Worm (Caenorhabditis elegans) whole organism, L4 larva: ENCODE measurements around the gene ceh-88.

Experiments
- F10B5.3 ChIP-seq: sonication (generic microtip); optimal IDR thresholded peaks from 2 replicates; lab custom pipeline; 2016; ENCODE audit warnings: mild to moderate bottlenecking, missing genetic modification characterization, missing compliant biosample characterization
- F37D6.2 ChIP-seq: sonication (generic microtip); optimal IDR thresholded peaks from 2 replicates; lab custom pipeline; 2016; ENCODE audit warnings: mild to moderate bottlenecking, missing genetic modification characterization, missing compliant biosample characterization
- R02D3.7 ChIP-seq: fragments of 150-350 bp; sonication (generic microtip); optimal IDR thresholded peaks from 3 replicates; lab custom pipeline; 2014; ENCODE audit warnings: missing biosample characterization, missing genetic modification characterization
- T26A8.4 ChIP-seq: fragments of 200-800 bp; sonication (Bioruptor generic); IDR thresholded peaks from 2 replicates; pipeline ENCODE4 v1.3.6; 2022; ENCODE audit warnings: missing genetic modification characterization, missing compliant biosample characterization
- Y105C5A.15 ChIP-seq: fragments of 200-800 bp; sonication (Bioruptor generic); IDR thresholded peaks from 2 replicates; pipeline ENCODE4 v1.3.6; 2022; ENCODE audit warnings: missing genetic modification characterization, missing compliant biosample characterization
- Y48G9A.11 ChIP-seq: fragments of 200-800 bp; sonication (Bioruptor generic); IDR thresholded peaks from 2 replicates; pipeline ENCODE4 v1.3.6; 2022; ENCODE audit warnings: missing genetic modification reagents, missing genetic modification characterization, missing compliant biosample characterization
- Y5F2A.4 ChIP-seq: fragments of 200-800 bp; sonication (Bioruptor generic); optimal IDR thresholded peaks from 2 replicates; lab custom pipeline; 2018; ENCODE audit warnings: mild to moderate bottlenecking, missing genetic modification characterization, missing compliant biosample characterization
- ZK337.2 ChIP-seq: fragments of 200-800 bp; sonication (Bioruptor generic); IDR thresholded peaks from 2 replicates; pipeline ENCODE4 v1.3.6; 2022; ENCODE audit warnings: missing genetic modification reagents, missing genetic modification characterization, missing compliant biosample characterization
- ZK546.5 ChIP-seq, 2 experiments: sonication (generic microtip); optimal IDR thresholded peaks; 2 replicates each; lab custom pipeline; 2017; ENCODE audit warnings: missing biosample characterization in 2 of 2, missing genetic modification characterization in 2 of 2
- aly-2 ChIP-seq: sonication (generic microtip); optimal IDR thresholded peaks from 2 replicates; lab custom pipeline; 2018; ENCODE audit warnings: missing biosample characterization, missing genetic modification characterization
- ama-1 ChIP-seq: fragments of 150-350 bp; optimal IDR thresholded peaks from 2 replicates; lab custom pipeline; 2014; ENCODE audit warnings: inconsistent platforms, mixed read lengths
- arid-1 ChIP-seq: fragments of 200-800 bp; sonication (Bioruptor generic); conservative IDR thresholded peaks from 2 replicates; pipeline ENCODE4 v1.3.6; 2022; ENCODE audit warnings: missing genetic modification reagents, missing genetic modification characterization, missing compliant biosample characterization
- ceh-28 ChIP-seq: fragments of 150-350 bp; optimal IDR thresholded peaks from 2 replicates; lab custom pipeline; 2014; ENCODE audit warnings: missing biosample characterization, missing genetic modification reagents, missing genetic modification characterization
- ceh-32 ChIP-seq: sonication (generic microtip); optimal IDR thresholded peaks from 2 replicates; lab custom pipeline; 2016; ENCODE audit warnings: mild to moderate bottlenecking, missing genetic modification characterization, missing compliant biosample characterization; ENCODE audit not compliant: poor library complexity
- ceh-44 ChIP-seq: fragments of 200-800 bp; sonication (Bioruptor generic); IDR thresholded peaks from 2 replicates; pipeline ENCODE4 v1.3.6; 2022; ENCODE audit warnings: missing genetic modification reagents, missing genetic modification characterization, missing compliant biosample characterization
- ces-1 ChIP-seq: fragments of 150-350 bp; sonication (generic microtip); optimal IDR thresholded peaks from 4 replicates; lab custom pipeline; 2014; ENCODE audit warnings: missing biosample characterization, missing genetic modification reagents, missing genetic modification characterization
- cey-2 ChIP-seq: sonication (generic microtip); optimal IDR thresholded peaks from 3 replicates; lab custom pipeline; 2017; ENCODE audit warnings: missing genetic modification characterization, mild to moderate bottlenecking, missing compliant biosample characterization, antibody characterized with exemption, borderline replicate concordance; ENCODE audit not compliant: insufficient read depth
- daf-16 ChIP-seq, 3 experiments: sonication (generic microtip); optimal IDR thresholded peaks; 2 replicates each; lab custom pipeline; 2016 to 2017; ENCODE audit warnings: missing genetic modification characterization in 3 of 3, missing genetic modification reagents in 3 of 3, mild to moderate bottlenecking in 2 of 3, missing compliant biosample characterization in 2 of 3, missing biosample characterization in 1 of 3, moderate library complexity in 1 of 3
- dpl-1 ChIP-seq: fragments of 150-350 bp; optimal IDR thresholded peaks from 2 replicates; lab custom pipeline; 2014; ENCODE audit warnings: missing biosample characterization, missing genetic modification reagents, missing genetic modification characterization
- dve-1 ChIP-seq: sonication (generic microtip); optimal IDR thresholded peaks from 2 replicates; lab custom pipeline; 2017; ENCODE audit warnings: antibody characterized with exemption, mild to moderate bottlenecking, missing genetic modification characterization, missing compliant biosample characterization; ENCODE audit not compliant: insufficient read depth
- fos-1 ChIP-seq: fragments of 150-350 bp; optimal IDR thresholded peaks from 2 replicates; lab custom pipeline; 2014; ENCODE audit warnings: missing biosample characterization, missing genetic modification characterization
- hmg-1.1 ChIP-seq: fragments of 200-800 bp; sonication (Bioruptor generic); IDR thresholded peaks from 2 replicates; pipeline ENCODE4 v1.3.6; 2022; ENCODE audit warnings: missing genetic modification reagents, missing genetic modification characterization, missing compliant biosample characterization
- jun-1 ChIP-seq: fragments of 150-350 bp; optimal IDR thresholded peaks from 2 replicates; lab custom pipeline; 2014; ENCODE audit warnings: missing biosample characterization, missing genetic modification reagents, missing genetic modification characterization
- lin-1 ChIP-seq: fragments of 200-800 bp; sonication (Bioruptor generic); IDR thresholded peaks from 2 replicates; pipeline ENCODE4 v1.3.6; 2022; ENCODE audit warnings: missing genetic modification reagents, missing genetic modification characterization, missing compliant biosample characterization
- lin-15B ChIP-seq: fragments of 150-350 bp; sonication (generic microtip); optimal IDR thresholded peaks from 3 replicates; lab custom pipeline; 2014; ENCODE audit warnings: missing biosample characterization, missing genetic modification characterization
- lin-38 ChIP-seq: fragments of 200-800 bp; sonication (Bioruptor generic); IDR thresholded peaks from 2 replicates; pipeline ENCODE4 v1.3.6; 2022; ENCODE audit warnings: missing genetic modification reagents, missing genetic modification characterization, missing compliant biosample characterization
- lin-39 ChIP-seq: fragments of 150-350 bp; optimal IDR thresholded peaks from 2 replicates; lab custom pipeline; 2014; ENCODE audit warnings: missing biosample characterization, missing genetic modification reagents, missing genetic modification characterization
- lsy-2 ChIP-seq, 2 experiments: fragments of 150-350 bp in 1 of 2; sonication (generic microtip) in 1 of 2; optimal IDR thresholded peaks; 2 replicates each; lab custom pipeline; 2014 to 2017; ENCODE audit warnings: missing biosample characterization in 2 of 2, missing genetic modification characterization in 2 of 2
- mdl-1 ChIP-seq, 2 experiments: fragments of 150-350 bp in 1 of 2; sonication (generic microtip) in 1 of 2; optimal IDR thresholded peaks; 2 replicates each; lab custom pipeline; 2014 to 2017; ENCODE audit warnings: missing biosample characterization in 2 of 2, missing genetic modification characterization in 2 of 2
- mdt-29 ChIP-seq: fragments of 200-800 bp; sonication (Bioruptor generic); IDR thresholded peaks from 2 replicates; pipeline ENCODE4 v1.3.6; 2022; ENCODE audit warnings: missing genetic modification reagents, missing genetic modification characterization, missing compliant biosample characterization
- mxl-2 ChIP-seq: fragments of 200-800 bp; sonication (Bioruptor generic); conservative IDR thresholded peaks from 2 replicates; pipeline ENCODE4 v1.3.6; 2022; ENCODE audit warnings: missing genetic modification reagents, missing genetic modification characterization, missing compliant biosample characterization
- nhr-25 ChIP-seq: sonication (generic microtip); optimal IDR thresholded peaks from 2 replicates; lab custom pipeline; 2017; ENCODE audit warnings: missing genetic modification characterization, mild to moderate bottlenecking, missing compliant biosample characterization, antibody characterized with exemption, moderate library complexity, borderline replicate concordance; ENCODE audit not compliant: insufficient read depth
- nhr-28 ChIP-seq: fragments of 150-350 bp; optimal IDR thresholded peaks from 2 replicates; lab custom pipeline; 2014; ENCODE audit warnings: missing biosample characterization, missing genetic modification characterization
- nhr-41 ChIP-seq: fragments of 200-800 bp; sonication (Bioruptor generic); IDR thresholded peaks from 2 replicates; pipeline ENCODE4 v1.3.6; 2022; ENCODE audit warnings: missing genetic modification reagents, missing genetic modification characterization, missing compliant biosample characterization
- nhr-42 ChIP-seq: fragments of 200-800 bp; sonication (Bioruptor generic); IDR thresholded peaks from 2 replicates; pipeline ENCODE4 v1.3.6; 2022; ENCODE audit warnings: missing genetic modification characterization, missing compliant biosample characterization
- nhr-6 ChIP-seq: fragments of 150-350 bp; optimal IDR thresholded peaks from 2 replicates; lab custom pipeline; 2014; ENCODE audit warnings: missing biosample characterization, missing genetic modification characterization
- nhr-77 ChIP-seq: fragments of 150-350 bp; optimal IDR thresholded peaks from 2 replicates; lab custom pipeline; 2014; ENCODE audit warnings: missing biosample characterization, missing genetic modification characterization
- pha-4 ChIP-seq, 2 experiments: fragments of 150-350 bp in 1 of 2; fragments of 200-800 bp in 1 of 2; sonication (Bioruptor generic) in 1 of 2; IDR thresholded peaks in 1 of 2; optimal IDR thresholded peaks in 1 of 2; 2 replicates each; pipeline versions ENCODE4 v1.3.6 to Lab custom; 2014 to 2022; ENCODE audit warnings: missing genetic modification characterization in 2 of 2, missing genetic modification reagents in 2 of 2, missing biosample characterization in 1 of 2, missing compliant biosample characterization in 1 of 2
- pqm-1 ChIP-seq: sonication (generic microtip); optimal IDR thresholded peaks from 2 replicates; lab custom pipeline; 2017; ENCODE audit warnings: missing biosample characterization, missing genetic modification characterization
- rbr-2 ChIP-seq: sonication (generic microtip); optimal IDR thresholded peaks from 2 replicates; lab custom pipeline; 2016; ENCODE audit warnings: missing genotype, missing genetic modification characterization, missing compliant biosample characterization
- sdz-12 ChIP-seq: fragments of 200-800 bp; sonication (Bioruptor generic); optimal IDR thresholded peaks from 2 replicates; lab custom pipeline; 2018; ENCODE audit warnings: mild to moderate bottlenecking, missing genetic modification characterization, missing compliant biosample characterization
- set-16 ChIP-seq: fragments of 200-800 bp; sonication (Bioruptor generic); IDR thresholded peaks from 2 replicates; pipeline ENCODE4 v1.3.6; 2022; ENCODE audit warnings: missing genetic modification reagents, missing genetic modification characterization, missing compliant biosample characterization
- skn-1 ChIP-seq: fragments of 150-350 bp; optimal IDR thresholded peaks from 2 replicates; lab custom pipeline; 2014; ENCODE audit warnings: missing biosample characterization, missing genetic modification characterization
- snpc-4 ChIP-seq: fragments of 150-350 bp; optimal IDR thresholded peaks from 2 replicates; lab custom pipeline; 2014; ENCODE audit warnings: missing biosample characterization, missing genetic modification characterization
- spr-1 ChIP-seq: sonication (generic microtip); optimal IDR thresholded peaks from 2 replicates; lab custom pipeline; 2016; ENCODE audit warnings: mild to moderate bottlenecking, missing genetic modification characterization, missing compliant biosample characterization
- zip-11 ChIP-seq: fragments of 200-800 bp; sonication (Bioruptor generic); IDR thresholded peaks from 2 replicates; pipeline ENCODE4 v1.3.6; 2022; ENCODE audit warnings: missing genetic modification characterization, missing compliant biosample characterization
- zip-2 ChIP-seq: fragments of 150-350 bp; optimal IDR thresholded peaks from 2 replicates; lab custom pipeline; 2014; ENCODE audit warnings: missing biosample characterization, missing genetic modification characterization

Gene ceh-88

DNA sequence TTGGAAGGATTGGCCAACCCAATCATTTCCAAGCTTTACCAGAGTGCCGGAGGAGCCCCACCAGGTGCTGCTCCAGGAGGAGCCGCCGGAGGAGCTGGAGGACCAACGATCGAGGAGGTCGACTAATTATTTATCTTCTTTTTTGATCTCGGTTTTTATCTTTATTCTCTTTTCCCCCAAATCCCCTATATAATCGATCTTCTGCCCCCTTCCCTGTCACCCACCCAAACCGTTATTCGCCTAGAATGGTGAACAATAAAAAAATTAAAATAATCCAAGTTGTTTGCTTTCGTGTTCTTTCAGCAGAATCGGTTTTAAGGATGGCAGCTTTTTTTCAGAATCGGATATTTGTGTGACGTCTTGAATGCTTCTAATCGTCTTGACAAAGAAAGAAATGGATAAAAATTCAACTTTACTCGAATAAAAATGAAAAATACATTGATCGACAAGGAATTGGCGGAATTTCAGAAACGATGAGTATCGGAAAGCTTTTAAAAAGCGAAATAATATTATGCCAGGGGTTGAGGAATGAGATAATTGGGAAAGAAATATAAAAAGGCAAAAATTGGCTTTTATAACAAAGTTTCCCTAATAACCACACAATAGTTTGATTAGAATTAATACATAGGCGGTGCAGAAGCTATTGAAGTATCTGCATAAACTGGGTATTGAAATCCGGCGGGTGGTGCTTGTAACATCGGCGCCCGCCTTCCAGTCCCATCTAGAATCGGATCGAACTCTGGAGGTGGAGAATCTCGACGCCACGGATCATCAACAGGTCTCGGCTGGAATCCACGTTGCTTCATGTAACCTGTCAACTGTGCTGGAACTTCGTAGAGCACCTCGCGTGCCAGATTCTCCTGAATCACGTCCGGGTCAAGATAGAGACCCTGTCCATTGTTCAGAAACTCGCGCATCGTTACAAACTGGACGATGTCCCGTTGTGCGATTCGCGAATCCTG lies 47.6 kb upstream of the ceh-88 start (continued):
- TF ChIP-seq nhr-25 (tag; lab: Kevin White, UChicago) (no peak), mdl-1 (tag; optimal IDR thresholded peaks at IDR 0.05; lab: Kevin White, UChicago) (no peak), ceh-32 (tag; lab: Kevin White, UChicago) (no peak), cey-2 (tag; lab: Kevin White, UChicago) (no peak), aly-2 (tag; lab: Kevin White, UChicago) (peak; percentile 99), hmg-1.1 (peak; percentile 52), arid-1 (GFP tag; lab: Robert Waterston, UW) (peak; percentile 79), ZK546.5 (tag; optimal IDR thresholded peaks at IDR 0.05; lab: Kevin White, UChicago) (no peak), lin-15B (tag; lab: Kevin White, UChicago) (no peak), jun-1 (tag; lab: Kevin White, UChicago) (no peak), pqm-1 (tag; lab: Kevin White, UChicago) (no peak), F37D6.2 (peak; percentile 44), pha-4 (GFP tag; IDR thresholded peaks at IDR 0.05; lab: Robert Waterston, UW) (peak; percentile 81), pha-4 (tag; optimal IDR thresholded peaks at IDR 0.05; lab: Kevin White, UChicago) (no peak), Y5F2A.4 (GFP tag; lab: Kevin White, UChicago) (peak; percentile 60), snpc-4 (no peak), ceh-44 (GFP tag; lab: Robert Waterston, UW) (no peak), Y105C5A.15 (GFP tag; lab: Robert Waterston, UW) (peak; percentile 94), lin-38 (GFP tag; lab: Robert Waterston, UW) (peak; percentile 81), sdz-12 (GFP tag; lab: Kevin White, UChicago) (peak; percentile 4), ama-1 (lab: Kevin White, UChicago) (peak; percentile 98), lin-39 (tag; lab: Kevin White, UChicago) (no peak), F10B5.3 (peak; percentile 40), ceh-28 (tag; lab: Kevin White, UChicago) (no peak), ZK337.2 (GFP tag; lab: Robert Waterston, UW) (no peak), nhr-6 (peak; percentile 61), T26A8.4 (GFP tag; lab: Robert Waterston, UW) (peak; percentile 86), ces-1 (GFP tag; lab: Kevin White, UChicago) (peak; percentile 47), zip-2 (tag; lab: Kevin White, UChicago) (peak; percentile 33), lsy-2 (tag; optimal IDR thresholded peaks at IDR 0.05; lab: Kevin White, UChicago) (peak in 1 of 2 experiments; percentile 91), skn-1 (tag; lab: Kevin White, UChicago) (no peak), zip-11 (no peak), nhr-41 (GFP tag; lab: Robert Waterston, UW) (0 out of 2 replicates have a peak, but pooled peaks have one; percentile 28), daf-16 (GFP tag; optimal IDR thresholded peaks at IDR 0.05; lab: Kevin White, UChicago) (peak; percentile 0 to 46), daf-16 (tag; optimal IDR thresholded peaks at IDR 0.05; lab: Kevin White, UChicago) (peak; percentile 75), nhr-28 (no peak), mdt-29 (GFP tag; lab: Robert Waterston, UW) (peak; percentile 70), Y48G9A.11 (peak; percentile 32; the same call in 1 of the 2 replicates), mxl-2 (GFP tag; lab: Robert Waterston, UW) (peak; percentile 31; the same call in 1 of the 2 replicates), R02D3.7 (tag; lab: Kevin White, UChicago) (no peak), set-16 (GFP tag; lab: Robert Waterston, UW) (peak; percentile 95), lin-1 (GFP tag; lab: Robert Waterston, UW) (peak; percentile 58; the same call in 1 of the 2 replicates), dve-1 (tag; lab: Kevin White, UChicago) (peak; percentile 95), spr-1 (tag; lab: Kevin White, UChicago) (peak; percentile 56), nhr-42 (GFP tag; lab: Robert Waterston, UW) (no peak), fos-1 (tag; lab: Kevin White, UChicago) (no peak), rbr-2 (tag; lab: Kevin White, UChicago) (peak; percentile 71), nhr-77 (tag; lab: Kevin White, UChicago) (no peak), dpl-1 (GFP tag; lab: Kevin White, UChicago) (peak; percentile 55)
